Worm (Caenorhabditis elegans) whole organism, midembryonic: ENCODE measurements around the gene T12A2.3.

ENCODE experiments used
- T22C8.4 ChIP-seq: fragments of 200-800 bp; sonication (Bioruptor generic); IDR thresholded peaks from 2 replicates; pipeline ENCODE4 v1.3.6; 2022; ENCODE audit warnings: missing genetic modification characterization, missing compliant biosample characterization
- cog-1 ChIP-seq: sonication (generic microtip); optimal IDR thresholded peaks from 2 replicates; lab custom pipeline; 2016; ENCODE audit warnings: missing genetic modification characterization, missing compliant biosample characterization
- flt-1 ChIP-seq: fragments of 200-800 bp; sonication (Bioruptor generic); IDR thresholded peaks from 2 replicates; pipeline ENCODE4 v1.3.6; 2022; ENCODE audit warnings: missing genetic modification characterization, missing compliant biosample characterization
- klf-2 ChIP-seq: fragments of 200-800 bp; sonication (Bioruptor generic); conservative IDR thresholded peaks from 2 replicates; pipeline ENCODE4 v1.3.6; 2022; ENCODE audit warnings: missing genetic modification reagents, missing genetic modification characterization, missing compliant biosample characterization
- med-1 ChIP-seq: sonication (generic microtip); optimal IDR thresholded peaks from 2 replicates; lab custom pipeline; 2017; ENCODE audit warnings: missing genetic modification characterization, mild to moderate bottlenecking, missing compliant biosample characterization, antibody characterized with exemption, missing genetic modification reagents; ENCODE audit not compliant: insufficient read depth
- ref-1 ChIP-seq: fragments of 200-800 bp; sonication (Bioruptor generic); conservative IDR thresholded peaks from 2 replicates; pipeline ENCODE4 v1.3.6; 2022; ENCODE audit warnings: missing genetic modification reagents, missing genetic modification characterization, missing compliant biosample characterization
- tab-1 ChIP-seq: fragments of 200-800 bp; sonication (Bioruptor generic); IDR thresholded peaks from 2 replicates; pipeline ENCODE4 v1.3.6; 2022; ENCODE audit warnings: missing genetic modification characterization, missing compliant biosample characterization
- ztf-23 ChIP-seq: fragments of 200-800 bp; sonication (Bioruptor generic); IDR thresholded peaks from 2 replicates; pipeline ENCODE4 v1.3.6; 2022; ENCODE audit warnings: missing genetic modification reagents, missing genetic modification characterization, missing compliant biosample characterization
- ztf-29 ChIP-seq: fragments of 200-800 bp; sonication (Bioruptor generic); IDR thresholded peaks from 2 replicates; pipeline ENCODE4 v1.3.6; 2022; ENCODE audit warnings: missing genetic modification reagents, missing genetic modification characterization, missing compliant biosample characterization

The T12A2.3 gene

DNA sequence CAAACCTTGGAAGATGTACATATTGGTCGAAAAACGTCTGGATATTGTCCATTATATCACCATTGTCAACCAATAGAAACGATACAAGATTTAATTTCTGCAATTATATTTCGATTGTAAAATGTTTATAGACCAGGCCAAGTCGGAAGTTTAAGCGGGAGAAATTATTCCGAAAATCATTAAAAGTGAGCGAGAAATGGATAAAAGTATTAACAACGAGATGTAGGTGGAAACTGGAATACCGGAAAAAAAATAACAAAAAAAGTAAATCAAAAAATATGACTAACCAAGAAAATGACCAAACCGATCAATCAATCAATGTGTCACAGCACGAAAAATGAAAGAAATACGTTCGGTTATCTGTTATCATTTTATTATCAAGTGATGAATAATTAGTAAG, 46.6 kb downstream of the T12A2.3 start, which contains the start of gene F47D12.6:
F47D12.6 (minus strand) TSS at position 101 of the 400 bp plus-strand sequence.
- TF ChIP-seq cog-1 (tag; lab: Kevin White, UChicago) (no peak), klf-2 (GFP tag; lab: Robert Waterston, UW) (no peak), med-1 (GFP tag; lab: Kevin White, UChicago) (no peak), ztf-23 (GFP tag; lab: Robert Waterston, UW) (no peak), ref-1 (GFP tag; lab: Robert Waterston, UW) (no peak), tab-1 (GFP tag; lab: Robert Waterston, UW) (no peak), T22C8.4 (GFP tag; lab: Robert Waterston, UW) (no peak), flt-1 (GFP tag; lab: Robert Waterston, UW) (no peak), ztf-29 (GFP tag; lab: Robert Waterston, UW) (no peak)

ce11 chrIII:6289366-6289765, 48.7 kb downstream of the T12A2.3 start:
- TF ChIP-seq ref-1 (GFP tag; lab: Robert Waterston, UW) (no peak), med-1 (GFP tag; lab: Kevin White, UChicago) (no peak), tab-1 (GFP tag; lab: Robert Waterston, UW) (no peak), klf-2 (GFP tag; lab: Robert Waterston, UW) (no peak), cog-1 (tag; lab: Kevin White, UChicago) (no peak), T22C8.4 (GFP tag; lab: Robert Waterston, UW) (no peak), ztf-29 (GFP tag; lab: Robert Waterston, UW) (no peak), ztf-23 (GFP tag; lab: Robert Waterston, UW) (no peak), flt-1 (GFP tag; lab: Robert Waterston, UW) (no peak)

DNA sequence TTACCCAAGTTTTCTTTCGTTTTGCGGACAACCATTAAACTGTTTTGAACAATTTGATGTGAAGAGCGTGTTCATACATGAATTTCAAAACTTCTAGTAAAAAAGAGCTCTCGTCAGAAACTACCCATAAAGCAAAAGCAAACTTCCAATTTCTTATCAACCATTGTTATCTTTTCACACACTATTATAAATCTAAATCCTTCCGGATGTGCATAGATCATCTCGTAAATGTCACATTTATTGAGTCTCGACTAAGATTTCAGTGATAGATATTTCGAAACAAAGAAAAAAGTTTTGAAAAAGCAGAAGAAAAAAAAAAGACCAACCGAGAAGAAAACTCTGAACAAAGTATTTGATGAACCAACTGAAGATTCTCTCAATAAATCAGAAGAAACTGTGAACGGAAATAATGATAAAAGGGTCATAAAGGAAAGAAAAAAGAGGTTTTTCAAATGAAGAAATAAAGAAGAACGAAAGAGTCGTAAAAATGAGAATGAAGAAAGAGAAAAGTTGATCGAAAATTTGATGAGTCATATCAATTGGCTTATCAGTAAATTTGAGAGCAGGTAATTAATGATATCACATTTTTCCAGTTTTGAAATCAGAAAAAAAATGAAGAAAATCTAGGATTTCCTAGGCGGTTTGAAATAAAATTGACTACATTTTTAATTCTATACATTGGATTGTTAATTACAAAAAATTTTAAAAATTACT, 50.0 kb downstream of the T12A2.3 start:
- TF ChIP-seq flt-1 (GFP tag; lab: Robert Waterston, UW) (no peak), ztf-23 (GFP tag; lab: Robert Waterston, UW) (no peak), T22C8.4 (GFP tag; lab: Robert Waterston, UW) (no peak), tab-1 (GFP tag; lab: Robert Waterston, UW) (no peak), ztf-29 (GFP tag; lab: Robert Waterston, UW) (no peak), med-1 (GFP tag; lab: Kevin White, UChicago) (no peak), klf-2 (GFP tag; lab: Robert Waterston, UW) (no peak), ref-1 (GFP tag; lab: Robert Waterston, UW) (no peak), cog-1 (tag; lab: Kevin White, UChicago) (no peak)
